Fruit fly (Drosophila melanogaster) whole organism, wandering third instar larva: Measurements from ENCODE around the gene CG6574.

Source experiments
- Abd-B ChIP-seq: fragments of >200 bp; optimal IDR thresholded peaks from 2 replicates; lab custom pipeline; 2017; ENCODE audit warnings: missing biosample characterization, missing genetic modification characterization
- CG32264 ChIP-seq: fragments of 200-800 bp; sonication (Bioruptor generic); optimal IDR thresholded peaks from 2 replicates; lab custom pipeline; 2016; ENCODE audit warnings: missing biosample characterization, missing genetic modification characterization
- CG9705 ChIP-seq: fragments of 200-800 bp; sonication (Bioruptor generic); optimal IDR thresholded peaks from 2 replicates; lab custom pipeline; 2018; ENCODE audit warnings: missing biosample characterization, mild to moderate bottlenecking, missing genetic modification characterization
- Dfd ChIP-seq: fragments of >200 bp; optimal IDR thresholded peaks from 2 replicates; lab custom pipeline; 2017; ENCODE audit warnings: missing biosample characterization, missing genetic modification characterization
- Dif ChIP-seq: fragments of 200-275, 200-300 bp; sonication (Bioruptor generic); optimal IDR thresholded peaks from 2 replicates; lab custom pipeline; 2018; ENCODE audit warnings: missing biosample characterization, missing genetic modification characterization; ENCODE audit not compliant: partially characterized antibody
- GATAd ChIP-seq: sonication (Bioruptor generic); optimal IDR thresholded peaks from 2 replicates; lab custom pipeline; 2016; ENCODE audit warnings: missing biosample characterization, missing genetic modification characterization
- HLH106 ChIP-seq: fragments of 200-800 bp; optimal IDR thresholded peaks from 3 replicates; lab custom pipeline; 2019; ENCODE audit warnings: missing biosample characterization, mild to moderate bottlenecking, missing genetic modification characterization, moderate library complexity
- Hnf4 ChIP-seq: fragments of 200-800 bp; sonication (Bioruptor generic); optimal IDR thresholded peaks from 2 replicates; lab custom pipeline; 2016; ENCODE audit warnings: missing biosample characterization, mild to moderate bottlenecking, missing genetic modification characterization
- Hr78 ChIP-seq: fragments of >200 bp; optimal IDR thresholded peaks from 2 replicates; lab custom pipeline; 2017; ENCODE audit warnings: missing biosample characterization, missing genetic modification characterization
- Hr83 ChIP-seq: fragments of 200-300 bp; sonication (Bioruptor generic); optimal IDR thresholded peaks from 2 replicates; lab custom pipeline; 2016; ENCODE audit warnings: missing biosample characterization, mild to moderate bottlenecking, missing genetic modification characterization, moderate library complexity; ENCODE audit not compliant: poor library complexity, severe bottlenecking
- Jra ChIP-seq: sonication (Bioruptor generic); optimal IDR thresholded peaks from 2 replicates; lab custom pipeline; 2016; ENCODE audit warnings: missing biosample characterization, missing genetic modification characterization
- Mio ChIP-seq: sonication (Bioruptor generic); optimal IDR thresholded peaks from 2 replicates; lab custom pipeline; 2016; ENCODE audit warnings: missing biosample characterization, missing genetic modification characterization
- Myc ChIP-seq: fragments of >200 bp; optimal IDR thresholded peaks from 2 replicates; lab custom pipeline; 2017
- N ChIP-seq: fragments of >200 bp; optimal IDR thresholded peaks from 2 replicates; lab custom pipeline; 2018; ENCODE audit warnings: missing biosample characterization, missing external identifiers, missing genetic modification characterization
- OdsH ChIP-seq: fragments of 200-800 bp; sonication (Bioruptor generic); optimal IDR thresholded peaks from 2 replicates; lab custom pipeline; 2016; ENCODE audit warnings: missing biosample characterization, mild to moderate bottlenecking, missing genetic modification characterization
- Rel ChIP-seq, 2 experiments: fragments of 200-800 bp; sonication (Bioruptor generic) in 1 of 2; optimal IDR thresholded peaks; 2 replicates in 1 of 2; 3 replicates in 1 of 2; lab custom pipeline; 2016 to 2019; ENCODE audit warnings: mild to moderate bottlenecking in 2 of 2, missing biosample characterization in 2 of 2, missing genetic modification characterization in 2 of 2, moderate library complexity in 1 of 2
- Sp1 ChIP-seq: fragments of 200-800 bp; sonication (Bioruptor generic); optimal IDR thresholded peaks from 3 replicates; lab custom pipeline; 2019; ENCODE audit warnings: missing biosample characterization, mild to moderate bottlenecking, missing genetic modification characterization, moderate library complexity
- Vsx2 ChIP-seq: fragments of 200-300, 225-300 bp; sonication (Bioruptor generic); optimal IDR thresholded peaks from 2 replicates; lab custom pipeline; 2018; ENCODE audit warnings: missing biosample characterization, missing genetic modification characterization; ENCODE audit not compliant: partially characterized antibody
- br ChIP-seq: fragments of 200-800 bp; sonication (Bioruptor generic); optimal IDR thresholded peaks from 2 replicates; lab custom pipeline; 2016; ENCODE audit warnings: missing biosample characterization, missing genetic modification characterization
- brk ChIP-seq: fragments of 200-800 bp; sonication (Bioruptor generic); optimal IDR thresholded peaks from 2 replicates; lab custom pipeline; 2016; ENCODE audit warnings: missing biosample characterization, mild to moderate bottlenecking, missing genetic modification characterization
- dl ChIP-seq, 2 experiments: fragments of 175-275, 200-275 bp in 1 of 2; fragments of 200-275 bp in 1 of 2; sonication (Bioruptor generic); optimal IDR thresholded peaks; lab custom pipeline; 2018; ENCODE audit warnings: mild to moderate bottlenecking in 2 of 2, missing biosample characterization in 2 of 2, missing genetic modification characterization in 2 of 2, moderate library complexity in 2 of 2; ENCODE audit not compliant: partially characterized antibody in 2 of 2, insufficient read depth in 1 of 2
- dmrt93B ChIP-seq: fragments of 200-800 bp; sonication (Bioruptor generic); optimal IDR thresholded peaks from 2 replicates; lab custom pipeline; 2018; ENCODE audit warnings: missing biosample characterization, mild to moderate bottlenecking, missing genetic modification characterization
- dsf ChIP-seq: sonication (Bioruptor generic); optimal IDR thresholded peaks from 2 replicates; lab custom pipeline; 2016; ENCODE audit warnings: missing biosample characterization, missing genetic modification characterization, borderline replicate concordance
- ey ChIP-seq: fragments of 200-800 bp; sonication (Bioruptor generic); optimal IDR thresholded peaks from 2 replicates; lab custom pipeline; 2016; ENCODE audit warnings: missing biosample characterization, missing genetic modification characterization
- foxo ChIP-seq, 2 experiments: fragments of 200-800 bp; sonication (Bioruptor generic); optimal IDR thresholded peaks; 2 replicates in 1 of 2; 3 replicates in 1 of 2; lab custom pipeline; 2016 to 2017; ENCODE audit warnings: missing biosample characterization in 2 of 2, missing genetic modification characterization in 2 of 2
- h ChIP-seq: fragments of 200-800 bp; sonication (Bioruptor generic); optimal IDR thresholded peaks from 3 replicates; lab custom pipeline; 2016; ENCODE audit warnings: missing biosample characterization, mild to moderate bottlenecking, missing genetic modification characterization
- jim ChIP-seq: fragments of 175-275, 200-325 bp; sonication (Bioruptor generic); optimal IDR thresholded peaks from 2 replicates; lab custom pipeline; 2016; ENCODE audit warnings: missing biosample characterization, mild to moderate bottlenecking, missing genetic modification characterization
- lola ChIP-seq: fragments of >200 bp; optimal IDR thresholded peaks from 2 replicates; lab custom pipeline; 2017; ENCODE audit warnings: missing biosample characterization, missing genetic modification characterization
- pan ChIP-seq: fragments of >200 bp; optimal IDR thresholded peaks from 2 replicates; lab custom pipeline; 2017
- psq ChIP-seq: fragments of 200-800 bp; sonication (Bioruptor generic); optimal IDR thresholded peaks from 3 replicates; lab custom pipeline; 2017; ENCODE audit warnings: missing biosample characterization, mild to moderate bottlenecking, missing genetic modification characterization, moderate library complexity
- rgr ChIP-seq: fragments of 200-800 bp; sonication (Bioruptor generic); optimal IDR thresholded peaks from 3 replicates; lab custom pipeline; 2016; ENCODE audit warnings: missing biosample characterization, mild to moderate bottlenecking, missing genetic modification characterization
- sage ChIP-seq: fragments of 200-800 bp; sonication (Bioruptor generic); optimal IDR thresholded peaks from 2 replicates; lab custom pipeline; 2016; ENCODE audit warnings: missing biosample characterization, mild to moderate bottlenecking, missing genetic modification characterization
- sv ChIP-seq: fragments of 200-800 bp; sonication (Bioruptor generic); optimal IDR thresholded peaks from 3 replicates; lab custom pipeline; 2016; ENCODE audit warnings: missing biosample characterization, missing genetic modification characterization
- tai ChIP-seq: sonication (Bioruptor generic); optimal IDR thresholded peaks from 2 replicates; lab custom pipeline; 2016; ENCODE audit warnings: missing biosample characterization, missing genetic modification characterization
- usp ChIP-seq: fragments of >200 bp; optimal IDR thresholded peaks from 2 replicates; lab custom pipeline; 2017; ENCODE audit warnings: missing biosample characterization, missing genetic modification characterization
- woc ChIP-seq: sonication (Bioruptor generic); optimal IDR thresholded peaks from 2 replicates; lab custom pipeline; 2016; ENCODE audit warnings: missing biosample characterization, mild to moderate bottlenecking, missing genetic modification characterization

Gene CG6574

dm6 chr3R:10862773-10863445 is at the start of gene CG6574:
Gene CG6574 (minus strand): TSS chr3R:10862988.
- TF ChIP-seq HLH106 (tag; lab: Kevin White, UChicago), result peak; percentile 13
- peak; percentile 2 for TF ChIP-seq ey (GFP tag; lab: Kevin White, UChicago)
- TF ChIP-seq pan (lab: Kevin White, UChicago), result no peak
- TF ChIP-seq Rel (GFP tag; optimal IDR thresholded peaks at IDR 0.05; lab: Kevin White, UChicago), result no peak
- TF ChIP-seq Rel (tag; optimal IDR thresholded peaks at IDR 0.05; lab: Kevin White, UChicago), result peak; percentile 27
- peak; percentile 2 for TF ChIP-seq OdsH (GFP tag; lab: Kevin White, UChicago)
- TF ChIP-seq lola (GFP tag; lab: Kevin White, UChicago), result no peak
- TF ChIP-seq br (GFP tag; lab: Kevin White, UChicago), result peak; percentile 38
- TF ChIP-seq h (GFP tag; lab: Kevin White, UChicago), result peak; percentile 32
- TF ChIP-seq Dfd (GFP tag; lab: Kevin White, UChicago), result no peak
- peak; percentile 39 for TF ChIP-seq Myc
- peak in 1 of 2 experiments; percentile 41 for TF ChIP-seq foxo (GFP tag; optimal IDR thresholded peaks at IDR 0.05; lab: Kevin White, UChicago)

dm6 chr3R:10893327-10893726 is 30.5 kb upstream of the CG6574 start, which contains the start of gene CG6621:
Gene CG6621 (minus strand): TSS chr3R:10893531.
- TF ChIP-seq jim (GFP tag; lab: Kevin White, UChicago) (no peak), br (GFP tag; lab: Kevin White, UChicago) (no peak), Hr83 (GFP tag; lab: Kevin White, UChicago) (no peak), Jra (GFP tag; lab: Kevin White, UChicago) (no peak), Vsx2 (GFP tag; lab: Kevin White, UChicago) (peak; percentile 44), psq (GFP tag; lab: Kevin White, UChicago) (no peak), h (GFP tag; lab: Kevin White, UChicago) (no peak), dmrt93B (no peak), OdsH (GFP tag; lab: Kevin White, UChicago) (no peak), Dfd (GFP tag; lab: Kevin White, UChicago) (no peak), Hr78 (no peak), Dif (no peak), CG32264 (GFP tag; lab: Kevin White, UChicago) (no peak), foxo (GFP tag; optimal IDR thresholded peaks at IDR 0.05; lab: Kevin White, UChicago) (no peak), lola (GFP tag; lab: Kevin White, UChicago) (no peak), tai (GFP tag; lab: Kevin White, UChicago) (no peak), Abd-B (GFP tag; lab: Kevin White, UChicago) (no peak), woc (GFP tag; lab: Kevin White, UChicago) (no peak), dl (GFP tag; optimal IDR thresholded peaks at IDR 0.05; lab: Kevin White, UChicago; ENCODE audit: insufficient read depth in 1 of 2, partially characterized antibody in 2 of 2) (peak in 1 of 2 experiments; percentile 33), Hnf4 (GFP tag; lab: Kevin White, UChicago) (no peak), brk (GFP tag; lab: Kevin White, UChicago) (no peak), Rel (GFP tag; optimal IDR thresholded peaks at IDR 0.05; lab: Kevin White, UChicago) (no peak), Rel (tag; optimal IDR thresholded peaks at IDR 0.05; lab: Kevin White, UChicago) (peak; percentile 63), sage (GFP tag; lab: Kevin White, UChicago) (no peak), CG9705 (no peak), usp (no peak), Myc (no peak), rgr (no peak), dsf (GFP tag; lab: Kevin White, UChicago) (no peak), HLH106 (tag; lab: Kevin White, UChicago) (peak; percentile 10), GATAd (no peak), Sp1 (GFP tag; lab: Kevin White, UChicago) (no peak), sv (no peak), N (GFP tag; lab: Kevin White, UChicago) (no peak), Mio (GFP tag; lab: Kevin White, UChicago) (no peak), pan (lab: Kevin White, UChicago) (no peak), ey (GFP tag; lab: Kevin White, UChicago) (no peak)
